Worm (Caenorhabditis elegans) whole organism, young adult: ENCODE measurements around the gene C04E12.4.
A peak's percentile ranks its signal among the peaks of the same experiment; 100 is the strongest.

Source experiments
- B0336.3 ChIP-seq: fragments of 200-800 bp; sonication (Bioruptor generic); IDR thresholded peaks from 2 replicates; pipeline ENCODE4 v1.3.6; 2022; ENCODE audit warnings: missing genetic modification characterization, missing compliant biosample characterization
- C06A6.2 ChIP-seq: fragments of 200-800 bp; sonication (Bioruptor generic); conservative IDR thresholded peaks from 2 replicates; pipeline ENCODE4 v1.3.6; 2022; ENCODE audit warnings: missing genetic modification characterization, missing compliant biosample characterization
- Y53G8AR.9 ChIP-seq: fragments of 200-800 bp; sonication (Bioruptor generic); conservative IDR thresholded peaks from 2 replicates; pipeline ENCODE4 v1.3.6; 2022; ENCODE audit warnings: missing genetic modification reagents, missing genetic modification characterization, missing compliant biosample characterization
- Y95B8A.8 ChIP-seq: fragments of 200-800 bp; sonication (Bioruptor generic); IDR thresholded peaks from 2 replicates; pipeline ENCODE4 v1.3.6; 2022; ENCODE audit warnings: missing genetic modification reagents, missing genetic modification characterization, missing compliant biosample characterization
- cebp-1 ChIP-seq, 2 experiments: fragments of 200-800 bp in 1 of 2; sonication (Bioruptor generic) in 1 of 2; sonication (generic microtip) in 1 of 2; IDR thresholded peaks in 1 of 2; optimal IDR thresholded peaks in 1 of 2; 2 replicates each; pipeline versions ENCODE4 v1.3.6 to Lab custom; 2017 to 2022; ENCODE audit warnings: missing compliant biosample characterization in 2 of 2, missing genetic modification characterization in 2 of 2, mild to moderate bottlenecking in 1 of 2, missing genetic modification reagents in 1 of 2, moderate library complexity in 1 of 2
- ceh-27 ChIP-seq: fragments of 200-800 bp; sonication (Bioruptor generic); optimal IDR thresholded peaks from 2 replicates; lab custom pipeline; 2018; ENCODE audit warnings: mild to moderate bottlenecking, missing genetic modification characterization, moderate library complexity, missing compliant biosample characterization
- ceh-40 ChIP-seq: fragments of 200-800 bp; sonication (Bioruptor generic); IDR thresholded peaks from 2 replicates; pipeline ENCODE4 v1.3.6; 2022; ENCODE audit warnings: missing genetic modification characterization, missing compliant biosample characterization
- dpff-1 ChIP-seq: sonication (generic microtip); optimal IDR thresholded peaks from 2 replicates; lab custom pipeline; 2017; ENCODE audit warnings: mild to moderate bottlenecking, missing genetic modification characterization, missing compliant biosample characterization
- efl-1 ChIP-seq: fragments of 150-350 bp; optimal IDR thresholded peaks from 2 replicates; lab custom pipeline; 2014; ENCODE audit warnings: missing biosample characterization, missing genetic modification reagents, missing genetic modification characterization
- fkh-3 ChIP-seq: sonication (generic microtip); optimal IDR thresholded peaks from 2 replicates; lab custom pipeline; 2016; ENCODE audit warnings: mild to moderate bottlenecking, missing genetic modification characterization, missing compliant biosample characterization
- gei-17 ChIP-seq: fragments of 200-800 bp; sonication (Bioruptor generic); optimal IDR thresholded peaks from 2 replicates; lab custom pipeline; 2018; ENCODE audit warnings: mild to moderate bottlenecking, missing genetic modification characterization, missing compliant biosample characterization
- hrde-1 ChIP-seq: sonication (generic microtip); optimal IDR thresholded peaks from 2 replicates; lab custom pipeline; 2016; ENCODE audit warnings: missing genetic modification characterization, mild to moderate bottlenecking, missing compliant biosample characterization, moderate library complexity, missing genotype, missing genetic modification reagents, borderline replicate concordance
- hsf-1 ChIP-seq: fragments of 200-800 bp; sonication (Bioruptor generic); IDR thresholded peaks from 2 replicates; pipeline ENCODE4 v1.3.6; 2022; ENCODE audit warnings: missing genetic modification reagents, missing genetic modification characterization, missing compliant biosample characterization
- nfya-1 ChIP-seq: sonication (generic microtip); optimal IDR thresholded peaks from 2 replicates; lab custom pipeline; 2017; ENCODE audit warnings: antibody characterized with exemption, missing compliant biosample characterization, missing genetic modification characterization, borderline replicate concordance; ENCODE audit not compliant: insufficient read depth
- nfya-2 ChIP-seq: fragments of 200-800 bp; sonication (Bioruptor generic); IDR thresholded peaks from 2 replicates; pipeline ENCODE4 v1.3.6; 2022; ENCODE audit warnings: missing genetic modification reagents, missing genetic modification characterization, missing compliant biosample characterization
- nhr-27 ChIP-seq: fragments of 200-800 bp; sonication (Bioruptor generic); optimal IDR thresholded peaks from 2 replicates; lab custom pipeline; 2018; ENCODE audit warnings: mild to moderate bottlenecking, missing genetic modification characterization, moderate library complexity, missing compliant biosample characterization
- repo-1 ChIP-seq: sonication (generic microtip); optimal IDR thresholded peaks from 2 replicates; lab custom pipeline; 2017; ENCODE audit warnings: mild to moderate bottlenecking, missing genetic modification characterization, missing compliant biosample characterization
- tbp1 ChIP-seq: fragments of 200-800 bp; sonication (Bioruptor generic); optimal IDR thresholded peaks from 2 replicates; lab custom pipeline; 2018; ENCODE audit warnings: mild to moderate bottlenecking, missing genetic modification characterization, missing compliant biosample characterization
- tlf-1 ChIP-seq: fragments of 200-800 bp; sonication (Bioruptor generic); optimal IDR thresholded peaks from 2 replicates; lab custom pipeline; 2018; ENCODE audit warnings: mild to moderate bottlenecking, missing genetic modification characterization, missing compliant biosample characterization
- unc-62 ChIP-seq: fragments of 150-350 bp; optimal IDR thresholded peaks from 2 replicates; lab custom pipeline; 2014; ENCODE audit warnings: missing biosample characterization, missing genetic modification reagents, missing genetic modification characterization
- zfh-2 ChIP-seq: fragments of 200-800 bp; sonication (Bioruptor generic); conservative IDR thresholded peaks from 2 replicates; pipeline ENCODE4 v1.3.6; 2022; ENCODE audit warnings: missing genetic modification reagents, missing genetic modification characterization, missing compliant biosample characterization
- ztf-22 ChIP-seq: fragments of 200-800 bp; sonication (Bioruptor generic); optimal IDR thresholded peaks from 2 replicates; lab custom pipeline; 2018; ENCODE audit warnings: mild to moderate bottlenecking, missing genetic modification characterization, moderate library complexity, missing compliant biosample characterization

The C04E12.4 gene

DNA sequence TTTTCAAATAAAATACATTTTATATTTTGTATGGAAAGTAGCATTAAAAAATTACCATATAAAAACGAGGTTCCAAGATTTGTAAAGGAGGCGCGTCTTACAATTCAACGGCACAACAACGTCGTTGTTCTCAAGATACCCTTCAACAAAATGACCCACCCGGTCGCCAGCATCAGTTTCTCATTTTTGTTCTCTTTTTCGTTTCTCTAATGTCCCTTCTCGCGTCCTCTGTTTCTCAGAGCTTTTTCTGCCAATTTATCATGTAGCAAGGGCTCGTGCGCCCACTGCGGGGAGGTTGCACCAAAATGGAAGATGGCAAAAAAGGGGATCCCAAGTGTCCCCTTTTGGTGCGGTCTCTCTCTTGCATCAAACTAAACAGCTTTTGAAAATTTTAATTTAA lies 46.9 kb downstream of the C04E12.4 start:
- TF ChIP-seq cebp-1 (GFP tag; IDR thresholded peaks at IDR 0.05; lab: Robert Waterston, UW): no peak
- TF ChIP-seq cebp-1 (tag; optimal IDR thresholded peaks at IDR 0.05; lab: Kevin White, UChicago): no peak
- no peak for TF ChIP-seq repo-1 (tag; lab: Kevin White, UChicago)
- TF ChIP-seq, all 124 proteins: peak for 0

DNA sequence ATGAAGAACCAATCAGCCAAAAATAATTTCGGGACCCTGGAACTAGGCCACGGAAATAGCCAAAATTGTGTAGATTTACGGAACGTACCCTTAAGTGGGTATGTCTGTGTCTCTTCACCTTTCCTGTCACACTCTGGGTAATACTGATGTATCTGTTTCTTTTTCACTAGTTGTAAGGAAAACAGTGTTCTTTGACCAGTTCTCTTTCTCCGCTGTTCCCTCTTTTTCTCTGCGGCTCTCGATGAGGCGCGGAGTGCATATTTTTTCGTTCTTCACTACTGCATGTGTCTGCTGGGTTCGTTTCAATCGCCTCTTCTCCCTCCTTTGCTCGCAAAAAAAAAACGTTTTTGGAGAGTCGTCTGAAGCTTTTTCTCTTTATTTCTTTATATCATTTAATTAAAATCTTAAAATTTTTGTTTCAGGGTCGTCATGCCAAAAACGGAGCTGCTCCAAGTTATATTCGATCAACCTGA lies 47.6 kb downstream of the C04E12.4 start, which contains the start of gene arrd-22:
arrd-22 (plus strand) TSS at position 423 of the 473 bp plus-strand sequence.
- TF ChIP-seq ceh-27 (GFP tag; lab: Kevin White, UChicago) (peak; percentile 15), ztf-22 (GFP tag; lab: Kevin White, UChicago) (no peak), ceh-40 (GFP tag; lab: Robert Waterston, UW) (no peak)
- TF ChIP-seq, all 124 proteins: peak for 1

- TF ChIP-seq B0336.3 (no peak), Y95B8A.8 (GFP tag; lab: Robert Waterston, UW) (no peak), ceh-40 (GFP tag; lab: Robert Waterston, UW) (no peak), C06A6.2 (GFP tag; lab: Robert Waterston, UW) (no peak), cebp-1 (GFP tag; IDR thresholded peaks at IDR 0.05; lab: Robert Waterston, UW) (no peak), cebp-1 (tag; optimal IDR thresholded peaks at IDR 0.05; lab: Kevin White, UChicago) (no peak), dpff-1 (tag; lab: Kevin White, UChicago) (no peak), tbp1 (GFP tag; lab: Kevin White, UChicago) (no peak), Y53G8AR.9 (GFP tag; lab: Robert Waterston, UW) (no peak), fkh-3 (tag; lab: Kevin White, UChicago) (no peak)
These were observed 50.4 kb downstream of the C04E12.4 start, which contains the start of gene txt-11 for ce11 chrV:3413010-3413409. TSS of gene txt-11 (plus strand) at chrV:3413310.

DNA sequence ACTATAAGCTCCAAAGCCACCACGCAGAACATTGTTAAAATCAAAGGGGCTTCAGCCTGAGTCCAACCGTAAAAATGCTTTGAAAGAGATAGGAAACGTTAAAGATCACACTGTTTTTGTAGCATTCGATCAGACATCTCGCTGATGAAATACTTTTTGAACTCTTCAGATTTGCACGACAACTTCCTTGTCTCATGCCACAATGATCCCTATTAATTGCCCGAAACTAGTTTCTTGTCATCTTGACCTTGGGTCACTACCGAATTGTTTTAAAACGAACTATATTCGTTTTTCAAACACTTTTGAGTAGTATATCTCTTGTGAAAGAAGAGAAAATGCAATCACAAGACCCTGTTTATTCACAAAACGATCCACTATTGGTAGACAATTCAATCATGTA lies 55.4 kb downstream of the C04E12.4 start, which contains the start of gene T20D4.3:
T20D4.3 (plus strand) TSS at position 301 of the 400 bp plus-strand sequence.
- TF ChIP-seq gei-17 (GFP tag; lab: Kevin White, UChicago): no peak
- TF ChIP-seq zfh-2 (GFP tag; lab: Robert Waterston, UW): no peak
- no peak for TF ChIP-seq unc-62
- TF ChIP-seq hsf-1: no peak
- TF ChIP-seq nfya-2 (GFP tag; lab: Robert Waterston, UW): no peak
- no peak for TF ChIP-seq tlf-1 (GFP tag; lab: Kevin White, UChicago)
- TF ChIP-seq nfya-1 (tag; lab: Kevin White, UChicago): no peak
- TF ChIP-seq hrde-1: no peak
- TF ChIP-seq nhr-27 (tag; lab: Kevin White, UChicago): no peak
- TF ChIP-seq efl-1 (GFP tag; lab: Kevin White, UChicago): no peak
